Worm (Caenorhabditis elegans) whole organism, late embryonic: ENCODE measurements around the gene acn-1.

Experiments used
- K02D7.2 ChIP-seq: sonication (generic microtip); optimal IDR thresholded peaks from 2 replicates; lab custom pipeline; 2017; ENCODE audit warnings: mild to moderate bottlenecking, missing genetic modification characterization, missing compliant biosample characterization
- ceh-24 ChIP-seq: sonication (generic microtip); optimal IDR thresholded peaks from 2 replicates; lab custom pipeline; 2016; ENCODE audit warnings: mild to moderate bottlenecking, missing genetic modification characterization, missing compliant biosample characterization
- fkh-10 ChIP-seq: fragments of 150-350 bp; optimal IDR thresholded peaks from 2 replicates; lab custom pipeline; 2014; ENCODE audit warnings: missing biosample characterization, missing genetic modification reagents, missing genetic modification characterization
- nhr-11 ChIP-seq: fragments of 150-350 bp; optimal IDR thresholded peaks from 2 replicates; lab custom pipeline; 2014; ENCODE audit warnings: missing biosample characterization, missing genetic modification characterization
- unc-55 ChIP-seq: sonication (generic microtip); optimal IDR thresholded peaks from 2 replicates; lab custom pipeline; 2017; ENCODE audit warnings: missing biosample characterization, missing genetic modification reagents, missing genetic modification characterization

DNA sequence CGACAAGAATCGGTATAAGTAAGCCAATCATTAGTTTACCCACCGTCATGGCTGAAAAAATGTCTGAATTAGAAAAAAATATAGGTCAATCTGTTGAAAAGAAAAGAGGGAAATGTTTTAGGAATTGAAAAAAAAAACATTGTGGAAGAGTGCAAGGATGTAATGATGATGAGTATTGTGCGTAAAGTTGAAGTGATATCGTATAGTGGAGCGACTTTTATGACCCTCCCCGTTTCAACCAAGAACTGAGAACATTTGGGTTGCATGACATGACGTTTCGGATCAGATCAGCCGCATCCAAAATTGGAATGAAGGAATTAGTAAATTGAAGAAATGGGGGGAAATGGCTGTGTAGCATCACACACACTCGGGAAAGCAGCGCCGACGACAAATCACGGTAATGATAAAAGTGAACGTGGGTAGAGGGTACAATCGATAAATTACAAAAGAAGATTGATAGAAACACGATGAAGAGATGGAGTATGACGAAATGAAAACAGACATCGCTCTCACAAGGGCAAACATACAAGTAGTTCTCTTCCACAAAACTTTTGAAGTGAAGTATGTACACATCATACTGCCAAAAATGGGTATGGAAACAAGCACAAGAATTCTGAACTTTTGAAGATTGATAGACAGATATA is 20.1 kb upstream of the acn-1 start, which contains the start of gene apl-1:
- TF ChIP-seq K02D7.2 (tag; lab: Kevin White, UChicago) (no peak), unc-55 (GFP tag; lab: Kevin White, UChicago) (no peak), fkh-10 (no peak), ceh-24 (tag; lab: Kevin White, UChicago) (no peak), nhr-11 (tag; lab: Kevin White, UChicago) (no peak)
